Worm (Caenorhabditis elegans): ENCODE measurements around the gene ZK430.5.

The ZK430.5 gene

DNA sequence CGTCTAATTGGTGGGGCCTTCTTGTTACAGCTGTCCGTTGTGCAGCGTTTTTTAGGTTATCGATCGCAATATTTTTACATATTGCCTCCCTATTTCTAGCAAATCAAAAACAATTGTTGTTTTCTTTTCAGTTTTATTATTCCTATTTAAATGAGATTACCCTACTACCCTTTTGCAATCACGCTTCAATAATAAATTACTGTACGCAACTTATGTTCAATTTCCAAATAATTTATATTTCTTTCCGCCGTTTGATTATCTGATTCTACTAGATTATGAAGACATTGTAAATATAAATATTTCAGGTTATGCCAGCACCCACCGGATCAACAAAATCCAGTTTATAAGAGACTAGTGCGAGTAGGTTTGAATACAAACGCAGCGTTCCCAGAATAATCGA is at the start of gene ZK430.5:
ZK430.5 (plus strand) TSS at position 301 of the 400 bp plus-strand sequence.
- TF ChIP-seq lin-35 (GFP tag; optimal IDR thresholded peaks at IDR 0.05) (no peak), unc-62 (GFP tag; optimal IDR thresholded peaks at IDR 0.05) (no peak), lin-15B (tag; optimal IDR thresholded peaks at IDR 0.05) (no peak), grh-1 (GFP tag; IDR thresholded peaks at IDR 0.05) (no peak), lir-3 (tag; optimal IDR thresholded peaks at IDR 0.05; ENCODE audit: poor library complexity) (no peak), lsy-2 (tag; optimal IDR thresholded peaks at IDR 0.05) (no peak), pax-3 (tag; optimal IDR thresholded peaks at IDR 0.05) (no peak), mef-2 (tag; optimal IDR thresholded peaks at IDR 0.05) (no peak), ceh-88 (GFP tag; IDR thresholded peaks at IDR 0.05) (no peak), xbp-1 (tag; optimal IDR thresholded peaks at IDR 0.05) (no peak), nhr-237 (tag; optimal IDR thresholded peaks at IDR 0.05) (no peak), aha-1 (tag; optimal IDR thresholded peaks at IDR 0.05) (no peak), egl-13 (tag; optimal IDR thresholded peaks at IDR 0.05) (no peak)

DNA sequence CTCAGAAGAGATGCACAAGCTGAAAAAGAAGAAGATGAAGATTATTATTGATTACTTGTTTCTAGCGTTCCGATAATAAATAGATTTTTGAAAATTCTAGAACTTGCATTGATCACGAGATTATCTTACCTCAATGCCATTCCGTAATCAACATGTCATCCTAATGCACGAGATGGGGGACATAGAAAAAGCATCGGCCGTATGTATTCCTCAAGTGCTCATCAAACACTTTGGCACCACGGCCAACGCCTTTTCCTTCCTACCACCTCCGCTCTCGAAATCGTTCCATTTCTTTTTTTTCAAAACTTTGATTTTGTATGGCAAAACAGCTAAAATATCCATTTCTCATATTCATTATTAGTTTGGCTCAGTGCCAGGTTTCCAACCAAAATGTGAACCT is 46.7 kb upstream of the ZK430.5 start, which contains the start of gene lat-2:
lat-2 (plus strand) TSS at position 301 of the 400 bp plus-strand sequence.
- TF ChIP-seq nhr-28 (tag; optimal IDR thresholded peaks at IDR 0.05) (no peak), sptf-1 (tag; optimal IDR thresholded peaks at IDR 0.05) (no peak), Y116A8C.19 (tag; optimal IDR thresholded peaks at IDR 0.05; ENCODE audit: borderline replicate concordance) (no peak), pqm-1 (tag; optimal IDR thresholded peaks at IDR 0.05) (no peak), pag-3 (tag; optimal IDR thresholded peaks at IDR 0.05; ENCODE audit: borderline replicate concordance, insufficient read depth) (no peak), nhr-85 (tag) (no peak), aly-2 (tag; optimal IDR thresholded peaks at IDR 0.05) (no peak), mab-9 (GFP tag; IDR thresholded peaks at IDR 0.05) (no peak), hlh-17 (GFP tag; optimal IDR thresholded peaks at IDR 0.05; ENCODE audit: borderline replicate concordance) (no peak), alr-1 (tag; optimal IDR thresholded peaks at IDR 0.05; ENCODE audit: borderline replicate concordance) (no peak)

ce11 chrII:4359219-4359618 is 46.2 kb upstream of the ZK430.5 start:
- no peak for TF ChIP-seq C34B4.2 (tag; optimal IDR thresholded peaks at IDR 0.05)
- TF ChIP-seq efl-1 (optimal IDR thresholded peaks at IDR 0.05), result no peak
- TF ChIP-seq efl-1 (GFP tag; optimal IDR thresholded peaks at IDR 0.05 in 1 of 2), result peak in 1 of 2 experiments; percentile 4
- no peak for TF ChIP-seq nhr-11 (tag; optimal IDR thresholded peaks at IDR 0.05)
- TF ChIP-seq sox-4 (tag; optimal IDR thresholded peaks at IDR 0.05), result no peak

- peak; percentile 48 for TF ChIP-seq lin-14 (GFP tag; optimal IDR thresholded peaks at IDR 0.05)
- TF ChIP-seq grh-1 (GFP tag; IDR thresholded peaks at IDR 0.05), result peak; percentile 96
- no peak for TF ChIP-seq nhr-71 (tag; optimal IDR thresholded peaks at IDR 0.05)
- TF ChIP-seq jun-1 (tag; optimal IDR thresholded peaks at IDR 0.05), result peak; percentile 4
- TF ChIP-seq nhr-20 (tag; optimal IDR thresholded peaks at IDR 0.05), result peak; percentile 1
- TF ChIP-seq blmp-1 (tag; optimal IDR thresholded peaks at IDR 0.05), result no peak
- no peak for TF ChIP-seq lir-3 (tag; optimal IDR thresholded peaks at IDR 0.05; ENCODE audit: poor library complexity)
- no peak for TF ChIP-seq efl-1 (optimal IDR thresholded peaks at IDR 0.05)
- TF ChIP-seq efl-1 (GFP tag; optimal IDR thresholded peaks at IDR 0.05 in 1 of 2), result peak in 1 of 2 experiments; percentile 87
- TF ChIP-seq ceh-8 (GFP tag; optimal IDR thresholded peaks at IDR 0.05), result no peak
- peak; percentile 63 for TF ChIP-seq nhr-85 (tag)
Measured at ce11 chrII:4362088-4362487, 43.4 kb upstream of the ZK430.5 start.

ce11 chrII:4367923-4368322 is 37.5 kb upstream of the ZK430.5 start, which contains the start of gene try-9:
Gene try-9, plus strand, starts transcription at chrII:4368223.
- TF ChIP-seq nhr-28 (tag; optimal IDR thresholded peaks at IDR 0.05) (no peak), sup-37 (GFP tag; optimal IDR thresholded peaks at IDR 0.05) (no peak), pqm-1 (tag; optimal IDR thresholded peaks at IDR 0.05) (no peak), ets-5 (GFP tag; IDR thresholded peaks at IDR 0.05) (no peak), elt-2 (tag; optimal IDR thresholded peaks at IDR 0.05) (no peak), C34B4.2 (tag; optimal IDR thresholded peaks at IDR 0.05) (no peak), ztf-4 (tag; optimal IDR thresholded peaks at IDR 0.05) (no peak), mab-9 (GFP tag; IDR thresholded peaks at IDR 0.05) (no peak), nhr-237 (tag; optimal IDR thresholded peaks at IDR 0.05) (no peak), nhr-84 (tag; optimal IDR thresholded peaks at IDR 0.05) (no peak), efl-3 (GFP tag; optimal IDR thresholded peaks at IDR 0.05) (no peak), pax-3 (tag; optimal IDR thresholded peaks at IDR 0.05) (no peak), zag-1 (tag; optimal IDR thresholded peaks at IDR 0.05) (no peak), ceh-90 (tag; optimal IDR thresholded peaks at IDR 0.05) (no peak), sptf-1 (tag; optimal IDR thresholded peaks at IDR 0.05) (no peak)
